In genomic region chrX:6330369-6330949, dm6 we compare ENCODE assay signal across 1 fruit fly cellular context.
A peak's percentile ranks its signal among the peaks of the same experiment; 100 is the strongest.
TF ChIP-seq lines count a peak whose summit lies in the region.

Gene CG42240 (plus strand): TSS chrX:6330842.

TF ChIP-seq in whole organism, embryonic, 481 proteins besides CTCF, POLR2A, EP300 and RAD21 (continued from another document and continues in another):
- TF ChIP-seq CG17568 (GFP tag; optimal IDR thresholded peaks at IDR 0.05; lab: Kevin White, UChicago) (peak; percentile 76), CG8388 (GFP tag; optimal IDR thresholded peaks at IDR 0.05; lab: Kevin White, UChicago) (peak; percentile 91), CG17186 (GFP tag; optimal IDR thresholded peaks at IDR 0.05; lab: Kevin White, UChicago) (peak; percentile 66), Drgx (GFP tag; IDR thresholded peaks at IDR 0.05; lab: Robert Waterston, UW) (peak; percentile 89), CG10462 (GFP tag; optimal IDR thresholded peaks at IDR 0.05; lab: Kevin White, UChicago) (peak; percentile 81), inv (GFP tag; IDR thresholded peaks at IDR 0.05; lab: Robert Waterston, UW; ENCODE audit: partially characterized antibody) (no peak), CG5180 (GFP tag; optimal IDR thresholded peaks at IDR 0.05; lab: Kevin White, UChicago) (peak; percentile 82), pzg (GFP tag; optimal IDR thresholded peaks at IDR 0.05; lab: Kevin White, UChicago) (no peak), Gug (GFP tag; IDR thresholded peaks at IDR 0.05; lab: Robert Waterston, UW) (peak; percentile 63; the same call in 2 of the 4 replicates), YL-1 (GFP tag; optimal IDR thresholded peaks at IDR 0.05; lab: Kevin White, UChicago) (peak; percentile 82), CG31388 (GFP tag; optimal IDR thresholded peaks at IDR 0.05; lab: Kevin White, UChicago) (peak; percentile 81), CG4730 (GFP tag; IDR thresholded peaks at IDR 0.05; lab: Robert Waterston, UW) (peak; percentile 67), Taf1 (GFP tag; IDR thresholded peaks at IDR 0.05; lab: Robert Waterston, UW) (peak; percentile 19; the same call in 1 of the 2 replicates), disco-r (GFP tag; optimal IDR thresholded peaks at IDR 0.05; lab: Kevin White, UChicago) (peak; percentile 61), peb (GFP tag; IDR thresholded peaks at IDR 0.05; lab: Robert Waterston, UW) (peak; percentile 65), CG11723 (GFP tag; optimal IDR thresholded peaks at IDR 0.05; lab: Kevin White, UChicago) (peak; percentile 88), CG17361 (GFP tag; IDR thresholded peaks at IDR 0.05; lab: Robert Waterston, UW) (peak; percentile 98), CG3995 (GFP tag; optimal IDR thresholded peaks at IDR 0.05; lab: Kevin White, UChicago) (peak; percentile 28), CG12391 (tag; optimal IDR thresholded peaks at IDR 0.05; lab: Kevin White, UChicago) (peak; percentile 93), CG14710 (tag; optimal IDR thresholded peaks at IDR 0.05; lab: Kevin White, UChicago) (peak; percentile 92), Dp (GFP tag; optimal IDR thresholded peaks at IDR 0.05; lab: Kevin White, UChicago) (no peak), tll (GFP tag; optimal IDR thresholded peaks at IDR 0.05; lab: Kevin White, UChicago) (peak in 1 of 2 experiments; percentile 14), Ravus (GFP tag; IDR thresholded peaks at IDR 0.05; lab: Robert Waterston, UW) (peak; percentile 23; the same call in 1 of the 2 replicates), CG3281 (GFP tag; optimal IDR thresholded peaks at IDR 0.05; lab: Kevin White, UChicago) (peak; percentile 93), zen (tag; optimal IDR thresholded peaks at IDR 0.05; lab: Kevin White, UChicago) (peak; percentile 79), btn (GFP tag; optimal IDR thresholded peaks at IDR 0.05; lab: Kevin White, UChicago) (peak; percentile 51), CG6654 (GFP tag; optimal IDR thresholded peaks at IDR 0.05; lab: Kevin White, UChicago) (peak; percentile 80), CG1832 (GFP tag; optimal IDR thresholded peaks at IDR 0.05; lab: Kevin White, UChicago) (no peak), NK7.1 (GFP tag; optimal IDR thresholded peaks at IDR 0.05; lab: Kevin White, UChicago) (peak; percentile 73), CG30431 (GFP tag; optimal IDR thresholded peaks at IDR 0.05; lab: Kevin White, UChicago) (peak; percentile 82), lmd (GFP tag; IDR thresholded peaks at IDR 0.05; lab: Robert Waterston, UW) (peak; percentile 84), tio (GFP tag; optimal IDR thresholded peaks at IDR 0.05; lab: Kevin White, UChicago) (peak; percentile 92), prd (optimal IDR thresholded peaks at IDR 0.05; lab: Kevin White, UChicago) (no peak), prd (GFP tag; IDR thresholded peaks at IDR 0.05; lab: Robert Waterston, UW) (peak; percentile 79), unpg (GFP tag; optimal IDR thresholded peaks at IDR 0.05; lab: Kevin White, UChicago) (peak; percentile 85), ken (GFP tag; IDR thresholded peaks at IDR 0.05; lab: Robert Waterston, UW) (0 out of 3 replicates have a peak, but pooled peaks have one; percentile 48), vnd (GFP tag; IDR thresholded peaks at IDR 0.05; lab: Robert Waterston, UW; ENCODE audit: partially characterized antibody) (no peak), gem (tag; optimal IDR thresholded peaks at IDR 0.05; lab: Kevin White, UChicago) (peak; percentile 95), slou (GFP tag; optimal IDR thresholded peaks at IDR 0.05; lab: Kevin White, UChicago) (peak; percentile 61), row (GFP tag; IDR thresholded peaks at IDR 0.05; lab: Robert Waterston, UW) (peak; percentile 91), CG7928 (GFP tag; optimal IDR thresholded peaks at IDR 0.05; lab: Kevin White, UChicago) (peak; percentile 16), exex (tag; optimal IDR thresholded peaks at IDR 0.05; lab: Kevin White, UChicago) (peak; percentile 55), bowl (GFP tag; IDR thresholded peaks at IDR 0.05; lab: Robert Waterston, UW) (peak; percentile 46; the same call in 1 of the 2 replicates), hbn (GFP tag; IDR thresholded peaks at IDR 0.05; lab: Robert Waterston, UW; ENCODE audit: partially characterized antibody) (no peak), C15 (GFP tag; IDR thresholded peaks at IDR 0.05; lab: Robert Waterston, UW) (0 out of 3 replicates have a peak, but pooled peaks have one; percentile 49), Poxn (GFP tag; IDR thresholded peaks at IDR 0.05; lab: Robert Waterston, UW) (no peak), pum (GFP tag; optimal IDR thresholded peaks at IDR 0.05; lab: Kevin White, UChicago) (peak; percentile 86), CG4617 (GFP tag; optimal IDR thresholded peaks at IDR 0.05; lab: Kevin White, UChicago; ENCODE audit: borderline replicate concordance) (peak; percentile 50), amos (GFP tag; IDR thresholded peaks at IDR 0.05; lab: Robert Waterston, UW; ENCODE audit: partially characterized antibody) (no peak), CG7987 (GFP tag; optimal IDR thresholded peaks at IDR 0.05; lab: Kevin White, UChicago) (peak; percentile 49), CG10979 (tag; optimal IDR thresholded peaks at IDR 0.05; lab: Kevin White, UChicago) (peak; percentile 94), gfzf (GFP tag; optimal IDR thresholded peaks at IDR 0.05; lab: Kevin White, UChicago) (no peak), vvl (GFP tag; IDR thresholded peaks at IDR 0.05; lab: Robert Waterston, UW) (peak; percentile 78), Scr (GFP tag; IDR thresholded peaks at IDR 0.05; lab: Robert Waterston, UW; ENCODE audit: partially characterized antibody) (no peak), cwo (GFP tag; optimal IDR thresholded peaks at IDR 0.05; lab: Kevin White, UChicago) (peak; percentile 87), bcd (GFP tag; optimal IDR thresholded peaks at IDR 0.05; lab: Kevin White, UChicago) (peak; percentile 91), CG17612 (GFP tag; IDR thresholded peaks at IDR 0.05; lab: Robert Waterston, UW) (no peak), MTF-1 (GFP tag; optimal IDR thresholded peaks at IDR 0.05; lab: Kevin White, UChicago; ENCODE audit: borderline replicate concordance) (peak; percentile 16), HmgD (GFP tag; optimal IDR thresholded peaks at IDR 0.05; lab: Kevin White, UChicago) (no peak), mld (GFP tag; IDR thresholded peaks at IDR 0.05; lab: Robert Waterston, UW; ENCODE audit: partially characterized antibody) (no peak), da (GFP tag; optimal IDR thresholded peaks at IDR 0.05; lab: Kevin White, UChicago) (no peak), phol (tag; optimal IDR thresholded peaks at IDR 0.05; lab: Kevin White, UChicago) (peak; percentile 95), pnt (GFP tag; optimal IDR thresholded peaks at IDR 0.05; lab: Kevin White, UChicago) (peak; percentile 67), Ets65A (GFP tag; lab: Kevin White, UChicago) (peak; percentile 92), CG9876 (GFP tag; optimal IDR thresholded peaks at IDR 0.05; lab: Kevin White, UChicago) (peak; percentile 13), caup (GFP tag; optimal IDR thresholded peaks at IDR 0.05; lab: Kevin White, UChicago; ENCODE audit: severe bottlenecking) (peak; percentile 85), grau (tag; optimal IDR thresholded peaks at IDR 0.05; lab: Kevin White, UChicago) (peak; percentile 92), CG13424 (tag; optimal IDR thresholded peaks at IDR 0.05; lab: Kevin White, UChicago) (peak; percentile 95), CG15011 (GFP tag; optimal IDR thresholded peaks at IDR 0.05; lab: Kevin White, UChicago) (peak; percentile 88), tgo (GFP tag; IDR thresholded peaks at IDR 0.05; lab: Robert Waterston, UW) (peak; percentile 81), ro (GFP tag; IDR thresholded peaks at IDR 0.05; lab: Robert Waterston, UW) (no peak), sim (GFP tag; IDR thresholded peaks at IDR 0.05; lab: Robert Waterston, UW) (no peak), Dad (GFP tag; optimal IDR thresholded peaks at IDR 0.05; lab: Kevin White, UChicago) (peak; percentile 65), Hr3 (GFP tag; optimal IDR thresholded peaks at IDR 0.05; lab: Kevin White, UChicago) (peak; percentile 90), Sin3A (optimal IDR thresholded peaks at IDR 0.05; lab: Kevin White, UChicago) (no peak), ind (GFP tag; optimal IDR thresholded peaks at IDR 0.05; lab: Kevin White, UChicago) (peak; percentile 89), D19A (tag; optimal IDR thresholded peaks at IDR 0.05; lab: Kevin White, UChicago) (peak; percentile 90), CG7786 (GFP tag; optimal IDR thresholded peaks at IDR 0.05; lab: Kevin White, UChicago) (peak; percentile 67), CG12236 (GFP tag; optimal IDR thresholded peaks at IDR 0.05; lab: Kevin White, UChicago) (peak; percentile 74), her (GFP tag; optimal IDR thresholded peaks at IDR 0.05; lab: Kevin White, UChicago) (no peak), Abd-B (GFP tag; optimal IDR thresholded peaks at IDR 0.05; lab: Kevin White, UChicago) (peak; percentile 81), Lim3 (GFP tag; IDR thresholded peaks at IDR 0.05; lab: Robert Waterston, UW) (peak; percentile 46; the same call in 1 of the 2 replicates), CG31224 (GFP tag; IDR thresholded peaks at IDR 0.05; lab: Robert Waterston, UW) (peak; percentile 40; the same call in 1 of the 2 replicates), CG6254 (GFP tag; optimal IDR thresholded peaks at IDR 0.05; lab: Kevin White, UChicago) (peak; percentile 87), rib (GFP tag; IDR thresholded peaks at IDR 0.05; lab: Robert Waterston, UW) (0 out of 2 replicates have a peak, but pooled peaks have one; percentile 40), jigr1 (GFP tag; IDR thresholded peaks at IDR 0.05; lab: Robert Waterston, UW) (peak; percentile 67; the same call in 2 of the 3 replicates), CHES-1-like (GFP tag; optimal IDR thresholded peaks at IDR 0.05; lab: Kevin White, UChicago) (peak; percentile 77), onecut (GFP tag; IDR thresholded peaks at IDR 0.05; lab: Robert Waterston, UW) (peak; percentile 72), HLH3B (GFP tag; IDR thresholded peaks at IDR 0.05; lab: Robert Waterston, UW) (peak; percentile 83), croc (GFP tag; conservative IDR thresholded peaks at IDR 0.05; lab: Robert Waterston, UW) (peak; percentile 82), vfl (GFP tag; optimal IDR thresholded peaks at IDR 0.05; lab: Kevin White, UChicago) (no peak), Camta (GFP tag; optimal IDR thresholded peaks at IDR 0.05; lab: Kevin White, UChicago) (peak; percentile 86), CG6689 (GFP tag; IDR thresholded peaks at IDR 0.05; lab: Robert Waterston, UW) (peak; percentile 91), Optix (GFP tag; IDR thresholded peaks at IDR 0.05; lab: Robert Waterston, UW) (no peak), Usf (GFP tag; optimal IDR thresholded peaks at IDR 0.05; lab: Kevin White, UChicago) (peak; percentile 63), repo (GFP tag; optimal IDR thresholded peaks at IDR 0.05; lab: Kevin White, UChicago) (peak; percentile 55), pan (optimal IDR thresholded peaks at IDR 0.05; lab: Kevin White, UChicago) (no peak), pan (GFP tag; optimal IDR thresholded peaks at IDR 0.05 in 1 of 2, IDR thresholded peaks at IDR 0.05 in 1 of 2) (peak in 1 of 2 experiments; percentile 73), CG18476 (GFP tag; optimal IDR thresholded peaks at IDR 0.05; lab: Kevin White, UChicago) (peak; percentile 87), sqz (GFP tag; optimal IDR thresholded peaks at IDR 0.05; lab: Kevin White, UChicago) (peak; percentile 87), Pdp1 (GFP tag; optimal IDR thresholded peaks at IDR 0.05; lab: Kevin White, UChicago) (peak; percentile 81 to 82), ERR (GFP tag; optimal IDR thresholded peaks at IDR 0.05; lab: Kevin White, UChicago) (peak; percentile 48), CG14965 (GFP tag; optimal IDR thresholded peaks at IDR 0.05; lab: Kevin White, UChicago; ENCODE audit: borderline replicate concordance) (no peak), CG11093 (GFP tag; IDR thresholded peaks at IDR 0.05; lab: Robert Waterston, UW) (peak; percentile 74), Tbp (GFP tag; optimal IDR thresholded peaks at IDR 0.05; lab: Kevin White, UChicago) (peak; percentile 5), CG15073 (GFP tag; optimal IDR thresholded peaks at IDR 0.05; lab: Kevin White, UChicago) (peak; percentile 31), chm (GFP tag; IDR thresholded peaks at IDR 0.05; lab: Robert Waterston, UW) (0 out of 2 replicates have a peak, but pooled peaks have one; percentile 24), emc (GFP tag; optimal IDR thresholded peaks at IDR 0.05; lab: Kevin White, UChicago) (peak; percentile 56), Dip2 (GFP tag; IDR thresholded peaks at IDR 0.05; lab: Robert Waterston, UW) (no peak), Hsf (GFP tag; optimal IDR thresholded peaks at IDR 0.05; lab: Kevin White, UChicago) (peak; percentile 87), esg (GFP tag; conservative IDR thresholded peaks at IDR 0.05; lab: Robert Waterston, UW) (peak; percentile 86), sr (GFP tag; IDR thresholded peaks at IDR 0.05; lab: Robert Waterston, UW) (0 out of 3 replicates have a peak, but pooled peaks have one; percentile 7), CG1647 (GFP tag; optimal IDR thresholded peaks at IDR 0.05; lab: Kevin White, UChicago) (peak; percentile 70), pb (GFP tag; optimal IDR thresholded peaks at IDR 0.05; lab: Kevin White, UChicago) (peak; percentile 59), CG2199 (GFP tag; IDR thresholded peaks at IDR 0.05; lab: Robert Waterston, UW) (no peak), CG7745 (tag; optimal IDR thresholded peaks at IDR 0.05; lab: Kevin White, UChicago) (no peak), CG2202 (tag; optimal IDR thresholded peaks at IDR 0.05; lab: Kevin White, UChicago) (peak; percentile 79), Hey (tag; optimal IDR thresholded peaks at IDR 0.05; lab: Kevin White, UChicago) (peak; percentile 25), CG8359 (GFP tag; optimal IDR thresholded peaks at IDR 0.05; lab: Kevin White, UChicago; ENCODE audit: borderline replicate concordance) (peak; percentile 69), dimm (GFP tag; IDR thresholded peaks at IDR 0.05; lab: Robert Waterston, UW) (0 out of 2 replicates have a peak, but pooled peaks have one; percentile 32), CG8944 (GFP tag; optimal IDR thresholded peaks at IDR 0.05; lab: Kevin White, UChicago) (peak; percentile 39), CG3065 (GFP tag; optimal IDR thresholded peaks at IDR 0.05; lab: Kevin White, UChicago) (peak; percentile 73), Atf6 (GFP tag; IDR thresholded peaks at IDR 0.05; lab: Robert Waterston, UW) (peak; percentile 85), CG3407 (GFP tag; optimal IDR thresholded peaks at IDR 0.05; lab: Kevin White, UChicago) (peak; percentile 87), CG15514 (GFP tag; optimal IDR thresholded peaks at IDR 0.05; lab: Kevin White, UChicago) (peak; percentile 75), Hr78 (GFP tag; optimal IDR thresholded peaks at IDR 0.05; lab: Kevin White, UChicago) (peak in 1 of 2 experiments; percentile 88), CG10321 (GFP tag; IDR thresholded peaks at IDR 0.05; lab: Robert Waterston, UW) (no peak), hb (GFP tag; IDR thresholded peaks at IDR 0.05; lab: Robert Waterston, UW; ENCODE audit: partially characterized antibody) (no peak)
